Worm (Caenorhabditis elegans): ENCODE results near the gene aagr-4.

Gene aagr-4

ce11 chrX:460351-460750, at the start of gene aagr-4:
TSS of gene aagr-4 (plus strand) at chrX:460651.
- no peak for TF ChIP-seq mdl-1 (tag; optimal IDR thresholded peaks at IDR 0.05)
- no peak for TF ChIP-seq nhr-11 (tag; optimal IDR thresholded peaks at IDR 0.05)
- no peak for TF ChIP-seq ceh-16 (tag; optimal IDR thresholded peaks at IDR 0.05)
- TF ChIP-seq gmeb-1 (tag; optimal IDR thresholded peaks at IDR 0.05), result no peak
- TF ChIP-seq mab-5 (tag; optimal IDR thresholded peaks at IDR 0.05), result no peak
- no peak for TF ChIP-seq nhr-12 (tag; optimal IDR thresholded peaks at IDR 0.05)
- no peak for TF ChIP-seq unc-62 (GFP tag; optimal IDR thresholded peaks at IDR 0.05)
- TF ChIP-seq crh-2 (tag; optimal IDR thresholded peaks at IDR 0.05), result no peak
- TF ChIP-seq F13H6.1 (tag; optimal IDR thresholded peaks at IDR 0.05), result no peak
- TF ChIP-seq ztf-11 (tag; optimal IDR thresholded peaks at IDR 0.05), result no peak
- no peak for TF ChIP-seq nhr-23 (tag; optimal IDR thresholded peaks at IDR 0.05)
- no peak for TF ChIP-seq nhr-6 (tag; optimal IDR thresholded peaks at IDR 0.05)
- TF ChIP-seq lsy-2 (tag; optimal IDR thresholded peaks at IDR 0.05), result no peak
- no peak for TF ChIP-seq blmp-1 (tag; optimal IDR thresholded peaks at IDR 0.05; ENCODE audit: insufficient read depth)
- no peak for TF ChIP-seq skn-1 (tag; optimal IDR thresholded peaks at IDR 0.05)
- TF ChIP-seq egl-27 (tag; optimal IDR thresholded peaks at IDR 0.05), result no peak
- TF ChIP-seq nhr-21 (tag; optimal IDR thresholded peaks at IDR 0.05), result no peak
- no peak for TF ChIP-seq sma-3 (GFP tag; optimal IDR thresholded peaks at IDR 0.05)

- no peak for TF ChIP-seq nhr-23 (tag; optimal IDR thresholded peaks at IDR 0.05)
- TF ChIP-seq unc-39 (tag; optimal IDR thresholded peaks at IDR 0.05), result no peak
- no peak for TF ChIP-seq sem-4 (tag; optimal IDR thresholded peaks at IDR 0.05)
- TF ChIP-seq dmd-4 (tag; optimal IDR thresholded peaks at IDR 0.05), result no peak
- TF ChIP-seq nhr-25 (tag; optimal IDR thresholded peaks at IDR 0.05), result no peak
- TF ChIP-seq zag-1 (tag; optimal IDR thresholded peaks at IDR 0.05), result no peak
- no peak for TF ChIP-seq elt-1 (tag; optimal IDR thresholded peaks at IDR 0.05)
- TF ChIP-seq lsy-2 (tag; optimal IDR thresholded peaks at IDR 0.05), result no peak
- TF ChIP-seq ztf-1 (GFP tag; conservative IDR thresholded peaks at IDR 0.05), result no peak
- no peak for TF ChIP-seq mdl-1 (tag; optimal IDR thresholded peaks at IDR 0.05)
- TF ChIP-seq C34F6.9 (tag; optimal IDR thresholded peaks at IDR 0.05), result no peak
- no peak for TF ChIP-seq mbf-1 (tag; optimal IDR thresholded peaks at IDR 0.05)
- no peak for TF ChIP-seq snpc-4 (tag; optimal IDR thresholded peaks at IDR 0.05)
These were observed 39.1 kb upstream of the aagr-4 start, which contains the start of gene col-19 for ce11 chrX:421407-421784. TSS of gene col-19 (plus strand) at chrX:421707.

ce11 chrX:421785-422657, 38.4 kb upstream of the aagr-4 start:
- TF ChIP-seq lin-39 (tag; optimal IDR thresholded peaks at IDR 0.05), result no peak
- no peak for TF ChIP-seq unc-62 (GFP tag; optimal IDR thresholded peaks at IDR 0.05)
- no peak for TF ChIP-seq nhr-12 (tag; optimal IDR thresholded peaks at IDR 0.05)
- TF ChIP-seq mdl-1 (tag; optimal IDR thresholded peaks at IDR 0.05), result no peak
- TF ChIP-seq C34F6.9 (tag; optimal IDR thresholded peaks at IDR 0.05), result no peak
- no peak for TF ChIP-seq zag-1 (tag; optimal IDR thresholded peaks at IDR 0.05)
- no peak for TF ChIP-seq egl-27 (tag; optimal IDR thresholded peaks at IDR 0.05)
- no peak for TF ChIP-seq unc-39 (tag; optimal IDR thresholded peaks at IDR 0.05)
- no peak for TF ChIP-seq nhr-237 (tag; optimal IDR thresholded peaks at IDR 0.05)
- TF ChIP-seq aly-2 (tag; optimal IDR thresholded peaks at IDR 0.05), result no peak
- TF ChIP-seq ztf-1 (GFP tag; conservative IDR thresholded peaks at IDR 0.05), result no peak
- no peak for TF ChIP-seq unc-55 (GFP tag; optimal IDR thresholded peaks at IDR 0.05)
- no peak for TF ChIP-seq elt-3 (tag; optimal IDR thresholded peaks at IDR 0.05)
- no peak for TF ChIP-seq alr-1 (tag; optimal IDR thresholded peaks at IDR 0.05)
- no peak for TF ChIP-seq ztf-11 (tag; optimal IDR thresholded peaks at IDR 0.05)
- TF ChIP-seq skn-1 (tag; optimal IDR thresholded peaks at IDR 0.05), result no peak
- TF ChIP-seq nhr-129 (tag; optimal IDR thresholded peaks at IDR 0.05), result no peak
- TF ChIP-seq nhr-23 (tag; optimal IDR thresholded peaks at IDR 0.05), result no peak

- no peak for TF ChIP-seq ama-1 (optimal IDR thresholded peaks at IDR 0.05)
- TF ChIP-seq nhr-6 (tag; optimal IDR thresholded peaks at IDR 0.05), result no peak
- TF ChIP-seq nhr-23 (tag; optimal IDR thresholded peaks at IDR 0.05), result no peak
- TF ChIP-seq mbf-1 (tag; optimal IDR thresholded peaks at IDR 0.05), result no peak
- TF ChIP-seq F13H6.1 (tag; optimal IDR thresholded peaks at IDR 0.05), result no peak
- TF ChIP-seq Y55F3AM.14 (GFP tag; optimal IDR thresholded peaks at IDR 0.05), result no peak
- no peak for TF ChIP-seq nhr-25 (tag; optimal IDR thresholded peaks at IDR 0.05)
- no peak for TF ChIP-seq nhr-129 (tag; optimal IDR thresholded peaks at IDR 0.05)
These were observed 36.7 kb upstream of the aagr-4 start for ce11 chrX:423757-424156.
